Worm (Caenorhabditis elegans) whole organism, L4/young adult: ENCODE data around the gene T14G12.6.

Source experiments
- W03F9.2 ChIP-seq: fragments of 150-350 bp; optimal IDR thresholded peaks from 2 replicates; lab custom pipeline; 2014; ENCODE audit warnings: missing biosample characterization, missing genetic modification characterization
- him-1 ChIP-seq: sonication (generic microtip); optimal IDR thresholded peaks from 2 replicates; lab custom pipeline; 2016; ENCODE audit warnings: missing genotype, missing genetic modification reagents, missing genetic modification characterization, missing compliant biosample characterization

DNA sequence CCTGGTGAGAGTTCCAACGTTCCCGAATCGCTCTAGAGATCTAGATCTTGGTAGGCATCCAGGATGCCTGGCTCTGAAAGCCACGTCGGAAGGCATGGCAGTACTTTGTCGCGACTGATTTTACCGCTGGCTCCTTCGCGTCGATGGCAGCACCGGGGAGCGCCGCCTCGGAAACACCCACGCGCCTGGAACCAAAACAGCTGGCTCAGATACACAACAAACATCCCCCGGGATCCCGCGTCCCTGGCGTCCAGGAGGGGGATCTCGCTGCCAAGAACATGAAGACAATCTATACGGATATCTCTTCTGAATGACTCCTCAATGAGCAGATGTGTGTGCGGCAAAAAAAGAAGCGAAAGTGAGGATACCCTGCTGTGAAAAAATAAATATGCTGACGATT, 25.9 kb downstream of the T14G12.6 start:
- TF ChIP-seq him-1 (tag; lab: Kevin White, UChicago) (no peak), W03F9.2 (tag; lab: Kevin White, UChicago) (no peak)
